Fruit fly (Drosophila melanogaster) whole organism, embryonic: ENCODE results near the gene sea.

Source experiments
- Ada2b ChIP-seq: fragments of 200-800 bp; sonication (Bioruptor generic); IDR thresholded peaks from 2 replicates; pipeline ENCODE4 v1.3.6; 2022; ENCODE audit warnings: missing biosample characterization, missing genetic modification characterization
- Antp ChIP-seq: fragments of 200-800 bp; sonication (Bioruptor generic); optimal IDR thresholded peaks from 3 replicates; lab custom pipeline; 2016; ENCODE audit warnings: missing biosample characterization, missing genetic modification characterization
- Bgb ChIP-seq: fragments of 200-800 bp; sonication (Bioruptor generic); IDR thresholded peaks from 2 replicates; pipeline ENCODE4 v1.3.6; 2022; ENCODE audit warnings: missing biosample characterization, missing genetic modification characterization; ENCODE audit not compliant: partially characterized antibody
- CG13123 ChIP-seq: fragments of 200-800 bp; sonication (Bioruptor generic); optimal IDR thresholded peaks from 2 replicates; lab custom pipeline; 2016; ENCODE audit warnings: missing biosample characterization, missing genetic modification characterization
- CG17328 ChIP-seq: fragments of 200-800 bp; sonication (Bioruptor generic); IDR thresholded peaks from 2 replicates; pipeline ENCODE4 v1.3.6; 2022; ENCODE audit warnings: missing biosample characterization, missing genetic modification characterization
- CG17359 ChIP-seq: fragments of 200-800 bp; sonication (Bioruptor generic); optimal IDR thresholded peaks from 3 replicates; lab custom pipeline; 2018; ENCODE audit warnings: missing biosample characterization, mild to moderate bottlenecking, missing genetic modification characterization, moderate library complexity
- CG2678 ChIP-seq: fragments of 200-800 bp; sonication (Bioruptor generic); optimal IDR thresholded peaks from 3 replicates; lab custom pipeline; 2019; ENCODE audit warnings: missing biosample characterization, mild to moderate bottlenecking, missing genetic modification characterization, moderate library complexity
- CG34422 ChIP-seq: fragments of 200-800 bp; sonication (Bioruptor generic); IDR thresholded peaks from 3 replicates; pipeline ENCODE4 v1.3.6; 2022; ENCODE audit warnings: missing biosample characterization, missing genetic modification characterization
- CG5245 ChIP-seq: fragments of 200-800 bp; sonication (Bioruptor generic); optimal IDR thresholded peaks from 3 replicates; lab custom pipeline; 2016; ENCODE audit warnings: missing biosample characterization, missing genetic modification characterization
- CG6813 ChIP-seq: fragments of 200-800 bp; sonication (Bioruptor generic); optimal IDR thresholded peaks from 2 replicates; lab custom pipeline; 2017; ENCODE audit warnings: missing biosample characterization, missing genetic modification characterization, mild to moderate bottlenecking, moderate library complexity, missing genetic modification reagents
- CG7745 ChIP-seq: fragments of 200-800 bp; sonication (Bioruptor generic); optimal IDR thresholded peaks from 2 replicates; lab custom pipeline; 2018; ENCODE audit warnings: missing biosample characterization, mild to moderate bottlenecking, missing genetic modification characterization, moderate library complexity
- CG8388 ChIP-seq: fragments of 200-800 bp; sonication (Bioruptor generic); optimal IDR thresholded peaks from 2 replicates; lab custom pipeline; 2019; ENCODE audit warnings: missing biosample characterization, mild to moderate bottlenecking, missing genetic modification characterization, moderate library complexity
- Hey ChIP-seq: fragments of 200-800 bp; sonication (Bioruptor generic); optimal IDR thresholded peaks from 3 replicates; lab custom pipeline; 2018; ENCODE audit warnings: missing biosample characterization, mild to moderate bottlenecking, missing genetic modification characterization
- Hr39 ChIP-seq: fragments of >200 bp; optimal IDR thresholded peaks from 2 replicates; lab custom pipeline; 2017
- Med ChIP-seq: fragments of 200-800 bp; sonication (Bioruptor generic); peaks from one replicate; lab custom pipeline; 2016; ENCODE audit warnings: missing biosample characterization, missing genetic modification characterization, mild to moderate bottlenecking, inconsistent platforms, moderate library complexity
- Xbp1 ChIP-seq: fragments of 200-800 bp; sonication (Bioruptor generic); optimal IDR thresholded peaks from 3 replicates; lab custom pipeline; 2016; ENCODE audit warnings: missing biosample characterization, mild to moderate bottlenecking, missing genetic modification characterization
- ab ChIP-seq: fragments of 200-800 bp; sonication (Bioruptor generic); optimal IDR thresholded peaks from 2 replicates; lab custom pipeline; 2016; ENCODE audit warnings: missing biosample characterization, missing genetic modification characterization
- aop ChIP-seq: fragments of 200-800 bp; sonication (Bioruptor generic); IDR thresholded peaks from 2 replicates; pipeline ENCODE4 v1.3.6; 2022; ENCODE audit warnings: missing biosample characterization, missing genetic modification characterization
- bsh ChIP-seq, 2 experiments: fragments of 200-800 bp; sonication (Bioruptor generic); optimal IDR thresholded peaks; 2 replicates each; lab custom pipeline; 2017 to 2018; ENCODE audit warnings: mild to moderate bottlenecking in 2 of 2, missing biosample characterization in 2 of 2, missing genetic modification characterization in 2 of 2, moderate library complexity in 1 of 2
- cg ChIP-seq: fragments of 200-800 bp; sonication (Bioruptor generic); optimal IDR thresholded peaks from 3 replicates; lab custom pipeline; 2019; ENCODE audit warnings: missing biosample characterization, mild to moderate bottlenecking, missing genetic modification characterization, moderate library complexity
- ci ChIP-seq: fragments of 200-800 bp; sonication (Bioruptor generic); IDR thresholded peaks from 3 replicates; pipeline ENCODE4 v1.3.6; 2022; ENCODE audit warnings: missing biosample characterization, missing genetic modification characterization
- ems ChIP-seq: fragments of 200-800 bp; sonication (Bioruptor generic); optimal IDR thresholded peaks from 3 replicates; lab custom pipeline; 2016; ENCODE audit warnings: missing biosample characterization, missing genetic modification characterization
- ewg ChIP-seq: fragments of 200-800 bp; sonication (Bioruptor generic); optimal IDR thresholded peaks from 3 replicates; lab custom pipeline; 2017; ENCODE audit warnings: mild to moderate bottlenecking, missing biosample characterization, missing genetic modification reagents, missing genetic modification characterization
- grn ChIP-seq: fragments of 200-800 bp; sonication (Bioruptor generic); optimal IDR thresholded peaks from 3 replicates; lab custom pipeline; 2017; ENCODE audit warnings: missing biosample characterization, missing genetic modification characterization
- gro ChIP-seq: fragments of 200-800 bp; sonication (Bioruptor generic); optimal IDR thresholded peaks from 2 replicates; lab custom pipeline; 2016; ENCODE audit warnings: missing biosample characterization, missing genetic modification characterization
- inv ChIP-seq: fragments of 200-800 bp; sonication (Bioruptor generic); IDR thresholded peaks from 2 replicates; pipeline ENCODE4 v1.3.6; 2022; ENCODE audit warnings: missing biosample characterization, missing genetic modification characterization; ENCODE audit not compliant: partially characterized antibody
- knrl ChIP-seq: fragments of 200-800 bp; sonication (Bioruptor generic); IDR thresholded peaks from 3 replicates; pipeline ENCODE4 v1.3.6; 2022; ENCODE audit warnings: missing biosample characterization, missing genetic modification characterization; ENCODE audit not compliant: partially characterized antibody
- lbe ChIP-seq: fragments of 200-800 bp; sonication (Bioruptor generic); optimal IDR thresholded peaks from 2 replicates; lab custom pipeline; 2016; ENCODE audit warnings: missing biosample characterization, mild to moderate bottlenecking, missing genetic modification characterization
- mirr ChIP-seq: fragments of 200-800 bp; sonication (Bioruptor generic); optimal IDR thresholded peaks from 3 replicates; lab custom pipeline; 2018; ENCODE audit warnings: missing biosample characterization, mild to moderate bottlenecking, missing genetic modification characterization
- odd ChIP-seq: fragments of 200-800 bp; sonication (Bioruptor generic); optimal IDR thresholded peaks from 2 replicates; lab custom pipeline; 2017; ENCODE audit warnings: missing biosample characterization, mild to moderate bottlenecking, missing genetic modification characterization
- prd ChIP-seq, 3 experiments: fragments of >200 bp in 2 of 3; fragments of 200-800 bp in 1 of 3; sonication (Bioruptor generic) in 1 of 3; optimal IDR thresholded peaks in 2 of 3; IDR thresholded peaks in 1 of 3; 2 replicates in 2 of 3; 3 replicates in 1 of 3; pipeline versions ENCODE4 v1.3.6 to Lab custom; 2017 to 2022; ENCODE audit warnings: missing biosample characterization in 1 of 3, missing genetic modification characterization in 1 of 3
- ranshi ChIP-seq: fragments of 200-800 bp; sonication (Bioruptor generic); IDR thresholded peaks from 2 replicates; pipeline ENCODE4 v1.3.6; 2022; ENCODE audit warnings: missing biosample characterization, missing genetic modification characterization
- salm ChIP-seq: fragments of 200-800 bp; sonication (Bioruptor generic); optimal IDR thresholded peaks from 2 replicates; lab custom pipeline; 2018; ENCODE audit warnings: missing biosample characterization, mild to moderate bottlenecking, missing genetic modification characterization
- scrt ChIP-seq: fragments of 200-800 bp; sonication (Bioruptor generic); optimal IDR thresholded peaks from 2 replicates; lab custom pipeline; 2018; ENCODE audit warnings: missing biosample characterization, mild to moderate bottlenecking, missing genetic modification characterization, moderate library complexity
- wdn ChIP-seq: fragments of 200-800 bp; sonication (Bioruptor generic); IDR thresholded peaks from 2 replicates; pipeline ENCODE4 v1.3.6; 2022; ENCODE audit warnings: missing biosample characterization, missing genetic modification characterization

Gene sea

DNA sequence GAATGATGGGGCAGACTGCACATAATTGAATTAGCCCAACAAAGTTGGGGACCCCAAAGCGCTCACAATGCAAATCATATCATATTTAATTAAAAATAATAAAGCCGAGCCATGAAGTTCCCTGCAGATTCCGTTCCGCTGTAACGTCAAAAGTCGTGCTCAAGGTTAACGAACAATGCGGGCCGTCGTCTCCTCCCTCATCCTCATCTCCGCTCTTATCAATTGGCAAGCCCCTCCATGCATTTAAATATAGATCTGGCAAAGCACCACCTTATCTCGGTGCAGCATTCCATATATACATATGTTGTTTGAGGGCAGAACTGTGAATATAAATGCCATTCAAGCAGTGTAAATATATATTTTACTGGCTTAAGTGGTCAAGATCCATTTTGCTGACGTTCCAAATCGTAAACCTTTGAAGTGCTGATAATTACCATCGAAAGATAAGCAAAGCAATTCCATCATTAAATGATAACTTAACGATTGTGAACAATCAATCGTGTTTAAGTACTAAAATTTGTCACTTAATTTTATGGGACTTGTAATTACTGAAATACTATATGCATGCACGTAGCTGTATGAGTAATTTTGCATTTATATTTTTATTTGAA, 2.0 kb downstream of the sea start (continued):
- TF ChIP-seq Hr39 (lab: Kevin White, UChicago) = no peak
- peak; percentile 26 for TF ChIP-seq grn
- TF ChIP-seq mirr (GFP tag; lab: Kevin White, UChicago) = peak; percentile 35
- no peak for TF ChIP-seq ab (GFP tag; lab: Kevin White, UChicago)
- no peak for TF ChIP-seq CG5245 (GFP tag; lab: Kevin White, UChicago)
- peak; percentile 4 for TF ChIP-seq CG2678 (tag; lab: Kevin White, UChicago)
- peak; percentile 0 for TF ChIP-seq lbe
- TF ChIP-seq Xbp1 = no peak
- TF ChIP-seq gro = no peak
- TF ChIP-seq CG13123 = no peak
- TF ChIP-seq, all 482 proteins: peak for 11

DNA sequence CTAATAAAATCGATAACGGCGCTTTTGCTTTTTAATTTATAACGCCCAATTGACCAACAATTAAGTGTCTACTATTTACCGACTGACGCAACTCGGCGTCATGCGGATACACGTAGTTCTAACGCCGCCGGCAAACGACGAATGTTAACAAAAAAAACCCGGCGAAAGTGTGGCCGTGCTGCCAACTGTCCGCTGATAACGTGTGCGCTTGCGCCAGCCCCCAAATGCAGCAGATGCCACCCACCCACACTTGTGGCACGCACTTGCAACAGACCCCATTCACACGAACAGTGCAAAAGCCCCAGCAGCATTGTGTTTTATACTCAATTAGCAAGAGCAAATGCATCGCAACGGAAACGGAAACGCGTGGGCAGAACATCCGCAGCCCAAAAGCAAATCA, 3.7 kb downstream of the sea start:
- 0 out of 2 replicates have a peak, but pooled peaks have one; percentile 6 for TF ChIP-seq ranshi
- TF ChIP-seq prd (optimal IDR thresholded peaks at IDR 0.05; lab: Kevin White, UChicago) = no peak
- 0 out of 3 replicates have a peak, but pooled peaks have one; percentile 18 for TF ChIP-seq prd (GFP tag; IDR thresholded peaks at IDR 0.05; lab: Robert Waterston, UW)
- TF ChIP-seq Ada2b = no peak
- peak; percentile 11 for TF ChIP-seq salm (tag; lab: Kevin White, UChicago)
- no peak for TF ChIP-seq ems
- TF ChIP-seq ewg (GFP tag; lab: Kevin White, UChicago) = peak; percentile 94
- 0 out of 2 replicates have a peak, but pooled peaks have one; percentile 7 for TF ChIP-seq aop (GFP tag; lab: Robert Waterston, UW)
- no peak for TF ChIP-seq Antp
- no peak for TF ChIP-seq CG17359 (tag; lab: Kevin White, UChicago)
- peak; percentile 6 for TF ChIP-seq odd
- 0 out of 2 replicates have a peak, but pooled peaks have one; percentile 12 for TF ChIP-seq Bgb (GFP tag; lab: Robert Waterston, UW)
- TF ChIP-seq Hey (tag; lab: Kevin White, UChicago) = peak; percentile 53
- TF ChIP-seq wdn (GFP tag; lab: Robert Waterston, UW) = 0 out of 2 replicates have a peak, but pooled peaks have one; percentile 5
- TF ChIP-seq knrl (GFP tag; lab: Robert Waterston, UW) = no peak
- no peak for TF ChIP-seq CG8388 (GFP tag; lab: Kevin White, UChicago)
- peak; percentile 12 for TF ChIP-seq mirr (GFP tag; lab: Kevin White, UChicago)
- no peak for TF ChIP-seq CG7745 (tag; lab: Kevin White, UChicago)
- TF ChIP-seq ci (GFP tag; lab: Robert Waterston, UW) = 0 out of 3 replicates have a peak, but pooled peaks have one; percentile 11
- peak; percentile 10; the same call in 1 of the 2 replicates for TF ChIP-seq CG17328 (GFP tag; lab: Robert Waterston, UW)
- TF ChIP-seq inv (GFP tag; lab: Robert Waterston, UW) = peak; percentile 33; the same call in 1 of the 2 replicates
- TF ChIP-seq CG34422 (GFP tag; lab: Robert Waterston, UW) = 0 out of 3 replicates have a peak, but pooled peaks have one; percentile 6
- TF ChIP-seq cg (GFP tag; lab: Kevin White, UChicago) = peak; percentile 12
- peak; percentile 30 for TF ChIP-seq CG6813 (GFP tag; lab: Kevin White, UChicago)
- peak; percentile 67 for TF ChIP-seq scrt (GFP tag; lab: Kevin White, UChicago)
- peak; percentile 41 for TF ChIP-seq Med (GFP tag; lab: Kevin White, UChicago)
- peak in 1 of 2 experiments; percentile 17 for TF ChIP-seq bsh (GFP tag; optimal IDR thresholded peaks at IDR 0.05; lab: Kevin White, UChicago)
